Worm (Caenorhabditis elegans) whole organism, late embryonic: Measurements from ENCODE around the gene cyp-34A8.

Experiments
- K02D7.2 ChIP-seq: sonication (generic microtip); optimal IDR thresholded peaks from 2 replicates; lab custom pipeline; 2017; ENCODE audit warnings: mild to moderate bottlenecking, missing genetic modification characterization, missing compliant biosample characterization
- T23F11.4 ChIP-seq: fragments of 200-800 bp; sonication (Bioruptor generic); optimal IDR thresholded peaks from 2 replicates; lab custom pipeline; 2018; ENCODE audit warnings: mild to moderate bottlenecking, missing genetic modification characterization, missing compliant biosample characterization
- ama-1 ChIP-seq: fragments of 150-350 bp; optimal IDR thresholded peaks from 2 replicates; lab custom pipeline; 2014
- ceh-14 ChIP-seq: sonication (generic microtip); optimal IDR thresholded peaks from 2 replicates; lab custom pipeline; 2016; ENCODE audit warnings: missing genotype, missing genetic modification characterization, missing compliant biosample characterization
- ceh-19 ChIP-seq: fragments of 200-800 bp; sonication (Bioruptor generic); optimal IDR thresholded peaks from 2 replicates; lab custom pipeline; 2018; ENCODE audit warnings: mild to moderate bottlenecking, missing genetic modification characterization, missing compliant biosample characterization
- ceh-22 ChIP-seq: sonication (generic microtip); optimal IDR thresholded peaks from 2 replicates; lab custom pipeline; 2017; ENCODE audit warnings: missing biosample characterization, missing genetic modification characterization
- ceh-34 ChIP-seq: sonication (generic microtip); optimal IDR thresholded peaks from 2 replicates; lab custom pipeline; 2016; ENCODE audit warnings: mild to moderate bottlenecking, missing genetic modification characterization, missing compliant biosample characterization
- ceh-45 ChIP-seq: fragments of 200-800 bp; sonication (Bioruptor generic); IDR thresholded peaks from 2 replicates; pipeline ENCODE4 v1.3.6; 2022; ENCODE audit warnings: missing genetic modification reagents, missing genetic modification characterization, missing compliant biosample characterization
- ceh-48 ChIP-seq: sonication (generic microtip); optimal IDR thresholded peaks from 2 replicates; lab custom pipeline; 2016; ENCODE audit warnings: missing genetic modification characterization, inconsistent platforms, missing compliant biosample characterization
- ceh-9 ChIP-seq: sonication (generic microtip); optimal IDR thresholded peaks from 2 replicates; lab custom pipeline; 2016; ENCODE audit warnings: mild to moderate bottlenecking, missing genetic modification characterization, inconsistent platforms, missing compliant biosample characterization
- che-1 ChIP-seq: sonication (generic microtip); optimal IDR thresholded peaks from 2 replicates; lab custom pipeline; 2016; ENCODE audit warnings: mild to moderate bottlenecking, missing genetic modification characterization, missing compliant biosample characterization
- dmd-4 ChIP-seq: sonication (generic microtip); optimal IDR thresholded peaks from 2 replicates; lab custom pipeline; 2016; ENCODE audit warnings: borderline replicate concordance, missing genetic modification characterization, missing compliant biosample characterization
- dve-1 ChIP-seq: sonication (generic microtip); optimal IDR thresholded peaks from 2 replicates; lab custom pipeline; 2017; ENCODE audit warnings: antibody characterized with exemption, mild to moderate bottlenecking, missing genetic modification characterization, missing compliant biosample characterization
- elt-2 ChIP-seq: sonication (generic microtip); optimal IDR thresholded peaks from 2 replicates; lab custom pipeline; 2016; ENCODE audit warnings: missing genetic modification reagents, missing genetic modification characterization, missing compliant biosample characterization
- elt-4 ChIP-seq: sonication (generic microtip); optimal IDR thresholded peaks from 2 replicates; lab custom pipeline; 2016; ENCODE audit warnings: missing genetic modification characterization, missing compliant biosample characterization
- ets-4 ChIP-seq: sonication (generic microtip); optimal IDR thresholded peaks from 2 replicates; lab custom pipeline; 2016; ENCODE audit warnings: missing genetic modification characterization, missing compliant biosample characterization
- eyg-1 ChIP-seq: sonication (generic microtip); optimal IDR thresholded peaks from 2 replicates; lab custom pipeline; 2016; ENCODE audit warnings: missing genotype, missing genetic modification characterization, missing compliant biosample characterization
- fax-1 ChIP-seq: sonication (generic microtip); optimal IDR thresholded peaks from 2 replicates; lab custom pipeline; 2016; ENCODE audit warnings: missing genotype, missing genetic modification characterization, missing compliant biosample characterization
- fkh-6 ChIP-seq: sonication (generic microtip); optimal IDR thresholded peaks from 2 replicates; lab custom pipeline; 2016; ENCODE audit warnings: missing genetic modification characterization, missing compliant biosample characterization
- gmeb-2 ChIP-seq: sonication (generic microtip); optimal IDR thresholded peaks from 2 replicates; lab custom pipeline; 2016; ENCODE audit warnings: missing genetic modification characterization, inconsistent platforms, missing compliant biosample characterization
- hlh-15 ChIP-seq: sonication (generic microtip); optimal IDR thresholded peaks from 2 replicates; lab custom pipeline; 2016; ENCODE audit warnings: missing genetic modification characterization, missing compliant biosample characterization
- hlh-6 ChIP-seq: sonication (generic microtip); optimal IDR thresholded peaks from 2 replicates; lab custom pipeline; 2016; ENCODE audit warnings: missing genotype, missing genetic modification characterization, missing compliant biosample characterization
- hlh-8 ChIP-seq: sonication (generic microtip); optimal IDR thresholded peaks from 2 replicates; lab custom pipeline; 2016; ENCODE audit warnings: missing genotype, missing genetic modification characterization, missing compliant biosample characterization
- madf-2 ChIP-seq: sonication (generic microtip); optimal IDR thresholded peaks from 2 replicates; lab custom pipeline; 2017; ENCODE audit warnings: missing genetic modification characterization, missing compliant biosample characterization
- nhr-11 ChIP-seq: fragments of 150-350 bp; optimal IDR thresholded peaks from 2 replicates; lab custom pipeline; 2014; ENCODE audit warnings: missing biosample characterization, missing genetic modification characterization
- nhr-232 ChIP-seq: sonication (generic microtip); optimal IDR thresholded peaks from 2 replicates; lab custom pipeline; 2016; ENCODE audit warnings: missing genetic modification characterization, missing compliant biosample characterization
- npax-4 ChIP-seq: sonication (generic microtip); optimal IDR thresholded peaks from 2 replicates; lab custom pipeline; 2016; ENCODE audit warnings: missing genetic modification characterization, missing compliant biosample characterization
- pat-9 ChIP-seq: fragments of 200-800 bp; sonication (Bioruptor generic); optimal IDR thresholded peaks from 2 replicates; lab custom pipeline; 2018; ENCODE audit warnings: mild to moderate bottlenecking, missing genetic modification characterization, moderate library complexity, missing compliant biosample characterization
- pha-2 ChIP-seq: sonication (generic microtip); optimal IDR thresholded peaks from 2 replicates; lab custom pipeline; 2017; ENCODE audit warnings: mild to moderate bottlenecking, missing genetic modification characterization, missing compliant biosample characterization
- pha-4 ChIP-seq: fragments of 150-350 bp; optimal IDR thresholded peaks from 2 replicates; lab custom pipeline; 2018; ENCODE audit warnings: missing biosample characterization, missing genetic modification reagents, missing genetic modification characterization
- pqm-1 ChIP-seq: sonication (generic microtip); optimal IDR thresholded peaks from 2 replicates; lab custom pipeline; 2016; ENCODE audit warnings: missing genetic modification characterization, missing compliant biosample characterization
- pros-1 ChIP-seq: fragments of 150-350 bp; optimal IDR thresholded peaks from 2 replicates; lab custom pipeline; 2014; ENCODE audit warnings: missing biosample characterization, missing genetic modification reagents, missing genetic modification characterization
- ref-2 ChIP-seq: sonication (generic microtip); optimal IDR thresholded peaks from 2 replicates; lab custom pipeline; 2016; ENCODE audit warnings: missing genetic modification characterization, missing compliant biosample characterization
- rnt-1 ChIP-seq: sonication (generic microtip); optimal IDR thresholded peaks from 2 replicates; lab custom pipeline; 2016; ENCODE audit warnings: missing genetic modification characterization, missing compliant biosample characterization
- sdc-2 ChIP-seq: sonication (generic microtip); optimal IDR thresholded peaks from 2 replicates; lab custom pipeline; 2016; ENCODE audit warnings: missing genotype, missing genetic modification characterization, missing compliant biosample characterization
- sox-4 ChIP-seq: sonication (generic microtip); optimal IDR thresholded peaks from 2 replicates; lab custom pipeline; 2017; ENCODE audit warnings: mild to moderate bottlenecking, missing genetic modification characterization, inconsistent platforms, missing compliant biosample characterization
- tbx-2 ChIP-seq: sonication (generic microtip); optimal IDR thresholded peaks from 2 replicates; lab custom pipeline; 2016; ENCODE audit warnings: missing genetic modification characterization, missing compliant biosample characterization
- ttx-3 ChIP-seq: sonication (generic microtip); optimal IDR thresholded peaks from 2 replicates; lab custom pipeline; 2016; ENCODE audit warnings: missing genetic modification reagents, missing genetic modification characterization, missing compliant biosample characterization
- unc-3 ChIP-seq, 2 experiments: fragments of 200-800 bp in 1 of 2; sonication (Bioruptor generic) in 1 of 2; sonication (generic microtip) in 1 of 2; conservative IDR thresholded peaks in 1 of 2; optimal IDR thresholded peaks in 1 of 2; 2 replicates each; pipeline versions ENCODE4 v1.3.6 to Lab custom; 2016 to 2022; ENCODE audit warnings: missing compliant biosample characterization in 2 of 2, missing genetic modification characterization in 2 of 2, missing genetic modification reagents in 1 of 2
- unc-42 ChIP-seq: sonication (generic microtip); optimal IDR thresholded peaks from 2 replicates; lab custom pipeline; 2016; ENCODE audit warnings: missing genotype, missing genetic modification characterization, missing compliant biosample characterization
- zip-5 ChIP-seq: sonication (generic microtip); optimal IDR thresholded peaks from 2 replicates; lab custom pipeline; 2016; ENCODE audit warnings: missing genetic modification characterization, missing compliant biosample characterization

The cyp-34A8 gene

DNA sequence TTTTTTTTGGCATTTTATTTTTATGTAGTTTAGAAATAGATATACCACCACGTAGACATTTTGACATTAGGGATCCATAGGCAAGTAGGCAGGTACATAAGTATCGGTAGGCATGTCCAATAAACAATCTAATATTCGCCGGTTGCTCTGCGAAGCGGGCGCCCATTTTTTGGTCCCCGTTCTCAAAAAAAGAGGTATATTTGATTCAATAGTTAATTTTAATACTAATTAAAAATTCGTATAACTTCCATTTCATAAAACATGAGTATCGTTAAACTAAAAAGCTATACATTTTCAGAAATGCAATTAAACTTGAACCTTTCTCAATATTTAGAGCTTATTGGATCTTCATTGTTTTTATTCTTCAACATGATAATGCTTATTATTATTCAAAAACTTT lies 9.3 kb upstream of the cyp-34A8 start, which contains the start of gene str-83:
str-83 (plus strand) TSS at position 301 of the 400 bp plus-strand sequence.
- no peak for TF ChIP-seq fkh-6 (tag; lab: Kevin White, UChicago)
- TF ChIP-seq nhr-11 = no peak
- TF ChIP-seq hlh-6 (tag; lab: Kevin White, UChicago) = no peak
- TF ChIP-seq ttx-3 (tag; lab: Kevin White, UChicago) = no peak
- TF ChIP-seq npax-4 (tag; lab: Kevin White, UChicago) = no peak
- TF ChIP-seq dve-1 = no peak

DNA sequence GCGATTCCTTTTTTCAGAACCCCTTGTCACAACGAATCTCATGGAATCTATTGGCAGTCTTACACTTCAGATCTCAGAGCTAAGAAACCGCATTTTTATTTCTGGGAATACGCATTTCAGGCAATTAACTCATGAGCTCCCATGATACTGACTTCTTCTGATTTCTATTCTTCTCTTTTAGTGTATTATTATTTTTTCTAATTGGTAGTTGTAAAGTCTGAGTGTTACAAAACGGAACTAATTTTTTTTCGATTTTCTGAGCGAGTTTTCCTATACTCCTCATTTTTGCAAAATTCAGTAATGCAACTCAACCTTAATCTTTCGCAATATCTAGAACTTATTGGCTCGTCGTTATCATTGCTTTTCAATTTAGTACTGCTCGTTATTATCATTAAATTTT lies 6.7 kb upstream of the cyp-34A8 start, which contains the start of gene str-82:
str-82 (plus strand) TSS at position 301 of the 400 bp plus-strand sequence.
- TF ChIP-seq sdc-2 (tag; lab: Kevin White, UChicago) (no peak), zip-5 (tag; lab: Kevin White, UChicago) (no peak), unc-42 (tag; lab: Kevin White, UChicago) (no peak), unc-3 (GFP tag; conservative IDR thresholded peaks at IDR 0.05; lab: Robert Waterston, UW) (no peak), unc-3 (tag; optimal IDR thresholded peaks at IDR 0.05; lab: Kevin White, UChicago) (no peak), elt-2 (tag; lab: Kevin White, UChicago) (no peak), nhr-11 (no peak), ref-2 (no peak), pha-2 (tag; lab: Kevin White, UChicago) (no peak), hlh-8 (no peak), fax-1 (no peak), eyg-1 (no peak), dmd-4 (tag; lab: Kevin White, UChicago) (no peak), dve-1 (no peak), tbx-2 (tag; lab: Kevin White, UChicago) (no peak), ets-4 (tag; lab: Kevin White, UChicago) (no peak), che-1 (no peak), rnt-1 (no peak)

- TF ChIP-seq eyg-1 = no peak
- no peak for TF ChIP-seq nhr-232
- no peak for TF ChIP-seq ceh-34
- TF ChIP-seq che-1 = no peak
- no peak for TF ChIP-seq ceh-9
- no peak for TF ChIP-seq dve-1
- no peak for TF ChIP-seq hlh-15 (tag; lab: Kevin White, UChicago)
- no peak for TF ChIP-seq K02D7.2
- no peak for TF ChIP-seq ref-2
- no peak for TF ChIP-seq ceh-14 (tag; lab: Kevin White, UChicago)
- TF ChIP-seq pqm-1 (tag; lab: Kevin White, UChicago) = no peak
- TF ChIP-seq ceh-48 (tag; lab: Kevin White, UChicago) = no peak
- TF ChIP-seq unc-42 (tag; lab: Kevin White, UChicago) = no peak
- TF ChIP-seq T23F11.4 = no peak
- TF ChIP-seq unc-3 (GFP tag; conservative IDR thresholded peaks at IDR 0.05; lab: Robert Waterston, UW) = no peak
- TF ChIP-seq unc-3 (tag; optimal IDR thresholded peaks at IDR 0.05; lab: Kevin White, UChicago) = no peak
- no peak for TF ChIP-seq sdc-2 (tag; lab: Kevin White, UChicago)
- TF ChIP-seq ceh-45 (GFP tag; lab: Robert Waterston, UW) = no peak
Observed at ce11 chrV:3972846-3973245, 5.2 kb upstream of the cyp-34A8 start, which contains the start of gene cyp-34A10. Gene cyp-34A10, minus strand, starts transcription at chrV:3972991.

DNA sequence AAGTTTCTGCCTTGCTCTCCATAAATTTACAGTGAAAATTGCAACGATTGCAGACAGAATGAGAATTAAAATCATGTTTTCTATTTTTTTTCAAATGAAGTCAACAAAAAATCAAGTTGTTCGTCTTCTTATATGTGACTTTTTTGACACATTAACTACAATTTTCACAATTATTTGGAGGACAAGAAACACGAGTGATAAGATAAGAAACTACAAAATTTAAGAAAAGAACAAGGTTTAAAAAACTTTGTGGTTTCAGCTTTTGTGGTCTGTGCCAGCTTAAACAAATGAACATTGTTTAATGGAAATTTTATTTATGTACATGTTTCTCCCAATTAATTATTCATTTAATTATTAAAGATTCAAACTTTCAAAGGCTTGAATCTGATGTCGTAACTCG lies 2.8 kb upstream of the cyp-34A8 start, which contains the start of gene cyp-34A9:
cyp-34A9 (minus strand) TSS at position 131 of the 400 bp plus-strand sequence.
- no peak for TF ChIP-seq sox-4
- peak; percentile 2 for TF ChIP-seq elt-2 (tag; lab: Kevin White, UChicago)
- TF ChIP-seq, all 69 proteins: peak for 1

DNA sequence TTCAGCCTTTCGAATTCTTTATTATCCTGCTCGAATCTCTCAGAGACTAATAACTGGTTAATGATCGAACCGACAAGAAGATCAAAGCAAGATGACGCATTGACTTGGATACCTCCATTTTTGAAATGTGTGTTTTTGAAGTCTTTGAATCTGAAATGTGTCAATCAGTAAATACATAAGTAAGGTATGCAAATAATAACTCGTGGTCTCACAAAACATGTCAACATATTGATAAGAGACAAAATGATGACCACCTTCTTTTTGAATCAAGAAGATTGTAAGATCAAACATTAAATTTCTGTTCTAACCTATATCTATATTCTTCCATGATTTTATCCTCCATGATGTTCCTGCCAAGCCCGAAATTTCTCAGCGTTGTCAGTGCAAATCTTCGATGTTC lies 2.0 kb upstream of the cyp-34A8 start:
- TF ChIP-seq madf-2 (tag; lab: Kevin White, UChicago) (no peak), ceh-34 (no peak), ceh-45 (GFP tag; lab: Robert Waterston, UW) (no peak), pha-4 (no peak), nhr-11 (no peak), gmeb-2 (tag; lab: Kevin White, UChicago) (no peak), elt-4 (tag; lab: Kevin White, UChicago) (no peak), unc-42 (tag; lab: Kevin White, UChicago) (no peak), tbx-2 (tag; lab: Kevin White, UChicago) (no peak), ama-1 (lab: Kevin White, UChicago) (no peak), pros-1 (tag; lab: Kevin White, UChicago) (no peak), che-1 (no peak), hlh-8 (no peak), ceh-22 (no peak), pat-9 (tag; lab: Kevin White, UChicago) (no peak), ceh-19 (GFP tag; lab: Kevin White, UChicago) (no peak), ceh-48 (tag; lab: Kevin White, UChicago) (no peak)
- TF ChIP-seq, all 69 proteins: peak for 0
